Fruit fly (Drosophila melanogaster): ENCODE data around the gene CG9368.

CG9368 gene

DNA sequence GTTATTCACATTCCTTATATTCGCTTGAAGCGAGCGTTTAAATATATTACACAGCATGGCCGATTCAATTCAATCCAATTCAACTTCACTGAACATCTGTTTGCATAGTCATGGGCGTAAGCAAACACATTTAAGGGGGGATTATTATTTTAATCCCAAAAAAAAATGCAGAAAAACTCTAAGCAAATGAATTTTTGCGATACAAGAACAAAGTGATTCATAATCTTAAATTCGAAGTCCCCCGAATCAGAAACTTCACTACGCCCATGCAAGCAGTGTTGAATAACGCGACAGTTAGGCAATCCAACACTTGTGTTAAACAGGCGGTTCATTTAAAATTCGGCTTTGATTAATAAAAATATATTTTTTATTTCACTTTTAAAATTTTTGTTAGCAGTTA, 11.0 kb upstream of the CG9368 start, which contains the start of gene CG14100 (continued):
- TF ChIP-seq CG13775 (GFP tag; optimal IDR thresholded peaks at IDR 0.05), result peak; percentile 100
- TF ChIP-seq Hmx (GFP tag; optimal IDR thresholded peaks at IDR 0.05), result peak; percentile 99
- TF ChIP-seq sr (GFP tag; IDR thresholded peaks at IDR 0.05), result peak; percentile 100
- peak; percentile 100 for TF ChIP-seq zen (tag; optimal IDR thresholded peaks at IDR 0.05)
- peak; percentile 100 for TF ChIP-seq slbo (GFP tag; IDR thresholded peaks at IDR 0.05)
- TF ChIP-seq CG2116 (GFP tag; optimal IDR thresholded peaks at IDR 0.05), result peak; percentile 95
- TF ChIP-seq dimm (GFP tag; IDR thresholded peaks at IDR 0.05), result peak; percentile 100
- TF ChIP-seq CG12104 (GFP tag; optimal IDR thresholded peaks at IDR 0.05), result peak; percentile 100
- peak; percentile 63 for TF ChIP-seq BEAF-32 (GFP tag; optimal IDR thresholded peaks at IDR 0.05)
- peak; percentile 100 for TF ChIP-seq CG11247 (GFP tag; IDR thresholded peaks at IDR 0.05)
- TF ChIP-seq bcd (GFP tag; optimal IDR thresholded peaks at IDR 0.05), result peak; percentile 100
- peak; percentile 100 for TF ChIP-seq grau (tag; optimal IDR thresholded peaks at IDR 0.05)
- TF ChIP-seq CG16813 (GFP tag; IDR thresholded peaks at IDR 0.05; ENCODE audit: partially characterized antibody), result no peak
- peak; percentile 100 for TF ChIP-seq ro (GFP tag; IDR thresholded peaks at IDR 0.05)
- peak in 1 of 3 experiments; percentile 100 for TF ChIP-seq Stat92E (GFP tag; optimal IDR thresholded peaks at IDR 0.05)
- peak; percentile 100 for TF ChIP-seq sim (GFP tag; IDR thresholded peaks at IDR 0.05)
- TF ChIP-seq ase (GFP tag; IDR thresholded peaks at IDR 0.05), result peak; percentile 100
- TF ChIP-seq chm (GFP tag; IDR thresholded peaks at IDR 0.05), result peak; percentile 100
- peak; percentile 100 for TF ChIP-seq CG7357 (GFP tag; IDR thresholded peaks at IDR 0.05)
- TF ChIP-seq insv (GFP tag; optimal IDR thresholded peaks at IDR 0.05), result peak; percentile 91 to 93
- peak; percentile 100 for TF ChIP-seq CG8388 (GFP tag; optimal IDR thresholded peaks at IDR 0.05)
- TF ChIP-seq sug (tag; optimal IDR thresholded peaks at IDR 0.05), result peak; percentile 100
- TF ChIP-seq CG17568 (GFP tag; optimal IDR thresholded peaks at IDR 0.05), result peak; percentile 100
- peak; percentile 100 for TF ChIP-seq Drgx (GFP tag; IDR thresholded peaks at IDR 0.05)
- peak; percentile 100 for TF ChIP-seq Optix (GFP tag; IDR thresholded peaks at IDR 0.05)
- peak; percentile 100 for TF ChIP-seq CG7987 (GFP tag; optimal IDR thresholded peaks at IDR 0.05)
- TF ChIP-seq CG1233 (GFP tag; optimal IDR thresholded peaks at IDR 0.05), result peak; percentile 100
- TF ChIP-seq CG4820 (GFP tag; optimal IDR thresholded peaks at IDR 0.05), result peak; percentile 100
- peak; percentile 52; the same call in 1 of the 3 replicates for TF ChIP-seq knrl (GFP tag; IDR thresholded peaks at IDR 0.05; ENCODE audit: partially characterized antibody)
- TF ChIP-seq ind (GFP tag; optimal IDR thresholded peaks at IDR 0.05), result peak; percentile 100
- TF ChIP-seq sens (GFP tag), result peak; percentile 100
- TF ChIP-seq GATAe (GFP tag; conservative IDR thresholded peaks at IDR 0.05), result peak; percentile 100
- TF ChIP-seq Rfx (GFP tag; IDR thresholded peaks at IDR 0.05), result peak; percentile 100
- peak; percentile 100 for TF ChIP-seq CG30431 (GFP tag; optimal IDR thresholded peaks at IDR 0.05)
- TF ChIP-seq CG17186 (GFP tag; optimal IDR thresholded peaks at IDR 0.05), result peak; percentile 98
- no peak for TF ChIP-seq sna (GFP tag; IDR thresholded peaks at IDR 0.05; ENCODE audit: partially characterized antibody)
- TF ChIP-seq Dad (GFP tag; optimal IDR thresholded peaks at IDR 0.05), result peak; percentile 100
- no peak for TF ChIP-seq cad (GFP tag; optimal IDR thresholded peaks at IDR 0.05)
- TF ChIP-seq ewg (GFP tag; optimal IDR thresholded peaks at IDR 0.05), result peak; percentile 100
- peak; percentile 100 for TF ChIP-seq kah (GFP tag; optimal IDR thresholded peaks at IDR 0.05)
- TF ChIP-seq pb (GFP tag; optimal IDR thresholded peaks at IDR 0.05), result peak; percentile 100
- peak; percentile 100 for TF ChIP-seq lab (GFP tag; optimal IDR thresholded peaks at IDR 0.05)
- TF ChIP-seq Bdp1 (GFP tag; optimal IDR thresholded peaks at IDR 0.05), result peak; percentile 98
- TF ChIP-seq lilli (GFP tag; optimal IDR thresholded peaks at IDR 0.05), result peak; percentile 100
- TF ChIP-seq dm (GFP tag; optimal IDR thresholded peaks at IDR 0.05), result peak; percentile 100
- TF ChIP-seq CG2875 (GFP tag; optimal IDR thresholded peaks at IDR 0.05), result peak; percentile 100
- peak; percentile 100 for TF ChIP-seq eyg (GFP tag; optimal IDR thresholded peaks at IDR 0.05)
- peak; percentile 100 for TF ChIP-seq CG10209 (GFP tag; optimal IDR thresholded peaks at IDR 0.05)
- no peak for TF ChIP-seq CG7963 (GFP tag; IDR thresholded peaks at IDR 0.05; ENCODE audit: partially characterized antibody)
- peak; percentile 100 for TF ChIP-seq Poxn (GFP tag; IDR thresholded peaks at IDR 0.05)
- peak; percentile 100 for TF ChIP-seq Spps (tag; optimal IDR thresholded peaks at IDR 0.05)
